Fruit fly (Drosophila melanogaster) whole organism, embryonic: ENCODE results near the gene Tusp.

ENCODE experiments used
- Bteb2 ChIP-seq: fragments of 200-800 bp; sonication (Bioruptor generic); optimal IDR thresholded peaks from 2 replicates; lab custom pipeline; 2016; ENCODE audit warnings: missing biosample characterization, missing genetic modification characterization
- CG1024 ChIP-seq: fragments of 200-800 bp; sonication (Bioruptor generic); IDR thresholded peaks from 2 replicates; pipeline ENCODE4 v1.3.6; 2022; ENCODE audit warnings: missing biosample characterization, missing genetic modification characterization
- CG10565 ChIP-seq: fragments of 200-800 bp; sonication (Bioruptor generic); optimal IDR thresholded peaks from 3 replicates; lab custom pipeline; 2016; ENCODE audit warnings: missing biosample characterization, mild to moderate bottlenecking, missing genetic modification characterization
- CG10959 ChIP-seq: fragments of 200-800 bp; sonication (Bioruptor generic); IDR thresholded peaks from 2 replicates; pipeline ENCODE4 v1.3.6; 2022; ENCODE audit warnings: missing biosample characterization, missing genetic modification characterization
- CG14667 ChIP-seq: fragments of 200-800 bp; sonication (Bioruptor generic); IDR thresholded peaks from 2 replicates; pipeline ENCODE4 v1.3.6; 2022; ENCODE audit warnings: missing biosample characterization, missing genetic modification characterization
- CG15011 ChIP-seq: fragments of 200-800 bp; sonication (Bioruptor generic); optimal IDR thresholded peaks from 3 replicates; lab custom pipeline; 2018; ENCODE audit warnings: missing biosample characterization, mild to moderate bottlenecking, missing genetic modification characterization
- CG15601 ChIP-seq: fragments of 200-800 bp; sonication (Bioruptor generic); optimal IDR thresholded peaks from 3 replicates; lab custom pipeline; 2019; ENCODE audit warnings: missing biosample characterization, mild to moderate bottlenecking, missing genetic modification characterization, moderate library complexity
- CG17186 ChIP-seq: fragments of 200-800 bp; sonication (Bioruptor generic); optimal IDR thresholded peaks from 3 replicates; lab custom pipeline; 2017; ENCODE audit warnings: missing biosample characterization, missing genetic modification reagents, missing genetic modification characterization
- CG2202 ChIP-seq: fragments of 200-800 bp; sonication (Bioruptor generic); optimal IDR thresholded peaks from 2 replicates; lab custom pipeline; 2018; ENCODE audit warnings: missing biosample characterization, mild to moderate bottlenecking, missing genetic modification characterization
- CG32772 ChIP-seq: fragments of 200-800 bp; sonication (Bioruptor generic); IDR thresholded peaks from 2 replicates; pipeline ENCODE4 v1.3.6; 2022; ENCODE audit warnings: missing biosample characterization, missing genetic modification characterization
- CG3281 ChIP-seq: fragments of 200-800 bp; sonication (Bioruptor generic); optimal IDR thresholded peaks from 3 replicates; lab custom pipeline; 2017; ENCODE audit warnings: missing biosample characterization, mild to moderate bottlenecking, missing genetic modification characterization
- CG4854 ChIP-seq: fragments of 200-800 bp; sonication (Bioruptor generic); optimal IDR thresholded peaks from 2 replicates; lab custom pipeline; 2016; ENCODE audit warnings: missing biosample characterization, missing genetic modification characterization, inconsistent platforms
- CG5180 ChIP-seq: fragments of 200-800 bp; sonication (Bioruptor generic); optimal IDR thresholded peaks from 3 replicates; lab custom pipeline; 2017; ENCODE audit warnings: missing biosample characterization, missing genetic modification characterization, mild to moderate bottlenecking, moderate library complexity, missing genetic modification reagents
- CG5953 ChIP-seq: fragments of 200-800 bp; sonication (Bioruptor generic); IDR thresholded peaks from 2 replicates; pipeline ENCODE4 v1.3.6; 2022; ENCODE audit warnings: missing biosample characterization, missing genetic modification characterization
- CG6272 ChIP-seq: fragments of 200-800 bp; sonication (Bioruptor generic); IDR thresholded peaks from 2 replicates; pipeline ENCODE4 v1.3.6; 2022; ENCODE audit warnings: missing biosample characterization, missing genetic modification characterization
- CG6854 ChIP-seq: fragments of 200-800 bp; sonication (Bioruptor generic); optimal IDR thresholded peaks from 3 replicates; lab custom pipeline; 2017; ENCODE audit warnings: missing biosample characterization, mild to moderate bottlenecking, missing genetic modification characterization
- CG8089 ChIP-seq: fragments of 200-800 bp; sonication (Bioruptor generic); optimal IDR thresholded peaks from 3 replicates; lab custom pipeline; 2016; ENCODE audit warnings: missing biosample characterization, missing genetic modification characterization
- CG8478 ChIP-seq: fragments of >200 bp; optimal IDR thresholded peaks from 2 replicates; lab custom pipeline; 2018
- CG9609 ChIP-seq: fragments of 200-800 bp; sonication (Bioruptor generic); optimal IDR thresholded peaks from 3 replicates; lab custom pipeline; 2016; ENCODE audit warnings: missing biosample characterization, missing genetic modification characterization
- D ChIP-seq, 2 experiments: fragments of 200-800 bp in 1 of 2; fragments of >200 bp in 1 of 2; sonication (Bioruptor generic) in 1 of 2; optimal IDR thresholded peaks; 2 replicates in 1 of 2; 3 replicates in 1 of 2; lab custom pipeline; 2017; ENCODE audit warnings: mild to moderate bottlenecking in 1 of 2, missing biosample characterization in 1 of 2, missing genetic modification characterization in 1 of 2, missing genetic modification reagents in 1 of 2
- Dek ChIP-seq: fragments of 200-800 bp; sonication (Bioruptor generic); optimal IDR thresholded peaks from 3 replicates; lab custom pipeline; 2019; ENCODE audit warnings: missing biosample characterization, mild to moderate bottlenecking, missing genetic modification characterization, moderate library complexity
- E2f2 ChIP-seq: fragments of 200-800 bp; sonication (Bioruptor generic); IDR thresholded peaks from 2 replicates; pipeline ENCODE4 v1.3.6; 2022; ENCODE audit warnings: missing biosample characterization, missing genetic modification characterization
- MESR4 ChIP-seq: fragments of 200-800 bp; sonication (Bioruptor generic); optimal IDR thresholded peaks from 2 replicates; lab custom pipeline; 2018; ENCODE audit warnings: missing biosample characterization, mild to moderate bottlenecking, missing genetic modification characterization, moderate library complexity
- Mes4 ChIP-seq: fragments of 200-800 bp; sonication (Bioruptor generic); optimal IDR thresholded peaks from 2 replicates; lab custom pipeline; 2016; ENCODE audit warnings: missing biosample characterization, missing genetic modification characterization
- NC2α ChIP-seq: fragments of 200-800 bp; sonication (Bioruptor generic); optimal IDR thresholded peaks from 2 replicates; lab custom pipeline; 2016; ENCODE audit warnings: missing biosample characterization, missing genetic modification characterization
- Oli ChIP-seq: fragments of 200-800 bp; sonication (Bioruptor generic); optimal IDR thresholded peaks from 2 replicates; lab custom pipeline; 2018; ENCODE audit warnings: missing biosample characterization, mild to moderate bottlenecking, missing genetic modification characterization, moderate library complexity
- Ssrp ChIP-seq: fragments of 200-800 bp; sonication (Bioruptor generic); optimal IDR thresholded peaks from 2 replicates; lab custom pipeline; 2018; ENCODE audit warnings: missing biosample characterization, mild to moderate bottlenecking, missing genetic modification characterization, moderate library complexity
- ab ChIP-seq: fragments of 200-800 bp; sonication (Bioruptor generic); optimal IDR thresholded peaks from 2 replicates; lab custom pipeline; 2016; ENCODE audit warnings: missing biosample characterization, missing genetic modification characterization
- bsh ChIP-seq, 2 experiments: fragments of 200-800 bp; sonication (Bioruptor generic); optimal IDR thresholded peaks; 2 replicates each; lab custom pipeline; 2017 to 2018; ENCODE audit warnings: mild to moderate bottlenecking in 2 of 2, missing biosample characterization in 2 of 2, missing genetic modification characterization in 2 of 2, moderate library complexity in 1 of 2
- cas ChIP-seq: fragments of 200-800 bp; sonication (Bioruptor generic); IDR thresholded peaks from 2 replicates; pipeline ENCODE4 v1.3.6; 2022; ENCODE audit warnings: missing biosample characterization, missing genetic modification characterization
- cato ChIP-seq: fragments of 200-800 bp; sonication (Bioruptor generic); optimal IDR thresholded peaks from 2 replicates; lab custom pipeline; 2016; ENCODE audit warnings: missing biosample characterization, missing genetic modification characterization, borderline replicate concordance
- chm ChIP-seq: fragments of 200-800 bp; sonication (Bioruptor generic); IDR thresholded peaks from 2 replicates; pipeline ENCODE4 v1.3.6; 2022; ENCODE audit warnings: missing biosample characterization, missing genetic modification characterization
- dan ChIP-seq: fragments of 200-800 bp; sonication (Bioruptor generic); IDR thresholded peaks from 2 replicates; pipeline ENCODE4 v1.3.6; 2022; ENCODE audit warnings: missing biosample characterization, missing genetic modification characterization
- eve ChIP-seq, 2 experiments: fragments of >200 bp; optimal IDR thresholded peaks; 2 replicates each; lab custom pipeline; 2017; ENCODE audit warnings: missing biosample characterization in 2 of 2, missing genetic modification characterization in 2 of 2
- fd64A ChIP-seq: fragments of 200-800 bp; sonication (Bioruptor generic); optimal IDR thresholded peaks from 3 replicates; lab custom pipeline; 2018; ENCODE audit warnings: missing biosample characterization, mild to moderate bottlenecking, missing genetic modification characterization
- gce ChIP-seq: fragments of 200-800 bp; sonication (Bioruptor generic); IDR thresholded peaks from 3 replicates; pipeline ENCODE4 v1.3.6; 2022; ENCODE audit warnings: missing biosample characterization, missing genetic modification characterization
- jing ChIP-seq: fragments of 200-800 bp; sonication (Bioruptor generic); optimal IDR thresholded peaks from 2 replicates; lab custom pipeline; 2018; ENCODE audit warnings: missing biosample characterization, mild to moderate bottlenecking, missing genetic modification characterization
- nmo ChIP-seq: fragments of 200-800 bp; sonication (Bioruptor generic); optimal IDR thresholded peaks from 2 replicates; lab custom pipeline; 2018; ENCODE audit warnings: missing biosample characterization, mild to moderate bottlenecking, missing genetic modification characterization, moderate library complexity
- odd ChIP-seq: fragments of 200-800 bp; sonication (Bioruptor generic); optimal IDR thresholded peaks from 2 replicates; lab custom pipeline; 2017; ENCODE audit warnings: missing biosample characterization, mild to moderate bottlenecking, missing genetic modification characterization
- p53 ChIP-seq: fragments of 200-800 bp; sonication (Bioruptor generic); optimal IDR thresholded peaks from 2 replicates; lab custom pipeline; 2016; ENCODE audit warnings: missing biosample characterization, missing genetic modification characterization
- peb ChIP-seq: fragments of 200-800 bp; sonication (Bioruptor generic); IDR thresholded peaks from 2 replicates; pipeline ENCODE4 v1.3.6; 2022; ENCODE audit warnings: missing biosample characterization, missing genetic modification characterization
- pzg ChIP-seq: fragments of 200-800 bp; sonication (Bioruptor generic); optimal IDR thresholded peaks from 3 replicates; lab custom pipeline; 2018; ENCODE audit warnings: missing biosample characterization, mild to moderate bottlenecking, missing genetic modification characterization, moderate library complexity
- sens-2 ChIP-seq: fragments of 200-800 bp; sonication (Bioruptor generic); IDR thresholded peaks from 2 replicates; pipeline ENCODE4 v1.3.6; 2022; ENCODE audit warnings: missing biosample characterization, missing genetic modification characterization
- sob ChIP-seq: fragments of 200-800 bp; sonication (Bioruptor generic); IDR thresholded peaks from 2 replicates; pipeline ENCODE4 v1.3.6; 2022; ENCODE audit warnings: missing biosample characterization, missing genetic modification characterization
- tio ChIP-seq: fragments of 200-800 bp; sonication (Bioruptor generic); optimal IDR thresholded peaks from 2 replicates; lab custom pipeline; 2017; ENCODE audit warnings: missing biosample characterization, missing genetic modification characterization, inconsistent platforms
- ttk ChIP-seq: fragments of 200-800 bp; sonication (Bioruptor generic); IDR thresholded peaks from 2 replicates; pipeline ENCODE4 v2.1.2; 2022; ENCODE audit warnings: missing biosample characterization, missing genetic modification characterization
- tx ChIP-seq: fragments of 200-800 bp; sonication (Bioruptor generic); optimal IDR thresholded peaks from 2 replicates; lab custom pipeline; 2016; ENCODE audit warnings: missing biosample characterization, missing genetic modification characterization
- unpg ChIP-seq: fragments of 200-800 bp; sonication (Bioruptor generic); optimal IDR thresholded peaks from 3 replicates; lab custom pipeline; 2018; ENCODE audit warnings: missing biosample characterization, mild to moderate bottlenecking, missing genetic modification characterization, moderate library complexity
- usp ChIP-seq: fragments of >200 bp; optimal IDR thresholded peaks from 2 replicates; lab custom pipeline; 2017; ENCODE audit warnings: missing biosample characterization, missing genetic modification characterization
- z ChIP-seq: fragments of 200-800 bp; sonication (Bioruptor generic); IDR thresholded peaks from 3 replicates; pipeline ENCODE4 v1.3.6; 2022; ENCODE audit warnings: missing biosample characterization, missing genetic modification characterization
- zfh2 ChIP-seq: fragments of 200-800 bp; sonication (Bioruptor generic); optimal IDR thresholded peaks from 2 replicates; lab custom pipeline; 2016; ENCODE audit warnings: missing biosample characterization, missing genetic modification characterization

Gene Tusp

dm6 chr3R:27677174-27677726 lies 69.6 kb downstream of the Tusp start, which contains the start of gene Hsdl2 (continued):
- TF ChIP-seq Ssrp (tag; lab: Kevin White, UChicago) (no peak), CG3281 (GFP tag; lab: Kevin White, UChicago) (no peak), CG2202 (tag; lab: Kevin White, UChicago) (no peak), chm (peak; percentile 21; the same call in 1 of the 2 replicates), Mes4 (GFP tag; lab: Kevin White, UChicago) (no peak), CG10565 (no peak), Dek (tag; lab: Kevin White, UChicago) (peak; percentile 11), unpg (GFP tag; lab: Kevin White, UChicago) (no peak), eve (GFP tag; optimal IDR thresholded peaks at IDR 0.05; lab: Kevin White, UChicago) (no peak), sob (GFP tag; lab: Robert Waterston, UW) (peak; percentile 27; the same call in 1 of the 2 replicates), D (optimal IDR thresholded peaks at IDR 0.05; lab: Kevin White, UChicago) (no peak), D (GFP tag; optimal IDR thresholded peaks at IDR 0.05; lab: Kevin White, UChicago) (no peak), CG6272 (GFP tag; lab: Robert Waterston, UW) (peak; percentile 39; the same call in 1 of the 2 replicates), CG1024 (GFP tag; lab: Robert Waterston, UW) (no peak), NC2α (GFP tag; lab: Kevin White, UChicago) (no peak), jing (GFP tag; lab: Kevin White, UChicago) (no peak), tx (no peak), pzg (peak; percentile 71), CG14667 (GFP tag; lab: Robert Waterston, UW) (peak; percentile 21; the same call in 1 of the 2 replicates), CG32772 (GFP tag; lab: Robert Waterston, UW) (0 out of 2 replicates have a peak, but pooled peaks have one; percentile 29), cato (GFP tag; lab: Kevin White, UChicago) (no peak), peb (GFP tag; lab: Robert Waterston, UW) (peak; percentile 23; the same call in 1 of the 2 replicates), ab (GFP tag; lab: Kevin White, UChicago) (peak; percentile 5), MESR4 (GFP tag; lab: Kevin White, UChicago) (peak; percentile 59), dan (GFP tag; lab: Robert Waterston, UW) (no peak), CG15601 (tag; lab: Kevin White, UChicago) (no peak), z (GFP tag; lab: Robert Waterston, UW) (no peak), usp (GFP tag; lab: Kevin White, UChicago) (no peak), CG6854 (GFP tag; lab: Kevin White, UChicago) (no peak), bsh (GFP tag; optimal IDR thresholded peaks at IDR 0.05; lab: Kevin White, UChicago) (no peak), CG8478 (lab: Kevin White, UChicago) (peak; percentile 55), ttk (no peak), Oli (tag; lab: Kevin White, UChicago) (no peak), sens-2 (GFP tag; lab: Robert Waterston, UW) (no peak), CG9609 (GFP tag; lab: Kevin White, UChicago) (peak; percentile 1), tio (GFP tag; lab: Kevin White, UChicago) (no peak), CG8089 (GFP tag; lab: Kevin White, UChicago) (no peak), Bteb2 (GFP tag; lab: Kevin White, UChicago) (peak; percentile 44), CG10959 (GFP tag; lab: Robert Waterston, UW) (no peak), E2f2 (GFP tag; lab: Robert Waterston, UW) (peak; percentile 93), fd64A (no peak), CG17186 (GFP tag; lab: Kevin White, UChicago) (peak; percentile 37), cas (GFP tag; lab: Robert Waterston, UW) (no peak), gce (no peak), CG5953 (GFP tag; lab: Robert Waterston, UW) (no peak), p53 (GFP tag; lab: Kevin White, UChicago) (no peak), CG4854 (GFP tag; lab: Kevin White, UChicago) (no peak), nmo (peak; percentile 38), zfh2 (peak; percentile 12), CG5180 (GFP tag; lab: Kevin White, UChicago) (peak; percentile 45), odd (GFP tag; lab: Kevin White, UChicago) (no peak), CG15011 (GFP tag; lab: Kevin White, UChicago) (no peak)
